Worm (Caenorhabditis elegans) whole organism, L1 larva: ENCODE measurements around the gene C49H3.3.

Experiments
- ceh-82 ChIP-seq, 3 experiments: fragments of 150-350 bp in 1 of 3; sonication (generic microtip) in 2 of 3; optimal IDR thresholded peaks; 2 replicates each; lab custom pipeline; 2014 to 2017; ENCODE audit warnings: missing biosample characterization in 3 of 3, missing genetic modification characterization in 3 of 3
- elt-3 ChIP-seq, 6 experiments: fragments of 150-350 bp in 1 of 6; sonication (generic microtip); optimal IDR thresholded peaks; 2 replicates each; lab custom pipeline; 2017 to 2018; ENCODE audit warnings: missing biosample characterization in 6 of 6, missing genetic modification characterization in 6 of 6, inconsistent platforms in 1 of 6

DNA sequence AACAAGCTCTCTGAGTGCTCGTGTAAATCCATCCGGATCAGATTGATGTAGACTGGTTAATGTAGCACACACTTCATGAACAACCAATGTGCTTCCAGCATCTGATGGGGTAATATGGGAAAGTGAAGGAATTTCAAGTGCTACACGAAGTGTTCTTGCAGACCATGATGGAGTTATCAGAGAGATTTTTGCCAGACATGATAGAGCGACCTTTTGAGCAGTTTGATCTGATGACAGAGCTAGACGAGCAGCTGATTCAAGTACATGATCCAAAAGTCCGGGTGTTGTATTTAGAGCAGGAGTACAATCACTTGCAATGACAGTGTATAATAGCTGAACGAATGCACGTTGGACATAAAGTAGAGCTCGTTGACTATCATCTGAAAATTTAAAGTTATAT lies 6.3 kb upstream of the C49H3.3 start:
- TF ChIP-seq elt-3 (tag; optimal IDR thresholded peaks at IDR 0.05; lab: Kevin White, UChicago) (no peak), ceh-82 (tag; optimal IDR thresholded peaks at IDR 0.05; lab: Kevin White, UChicago) (no peak)
